Fruit fly (Drosophila melanogaster) whole organism, embryonic: ENCODE results near the gene CG10376.

Source experiments
- BEAF-32 ChIP-seq: fragments of 200-800 bp; sonication (Bioruptor generic); optimal IDR thresholded peaks from 3 replicates; lab custom pipeline; 2017; ENCODE audit warnings: missing biosample characterization, missing genetic modification characterization, mild to moderate bottlenecking, moderate library complexity, missing genetic modification reagents
- Bgb ChIP-seq: fragments of 200-800 bp; sonication (Bioruptor generic); IDR thresholded peaks from 2 replicates; pipeline ENCODE4 v1.3.6; 2022; ENCODE audit warnings: missing biosample characterization, missing genetic modification characterization; ENCODE audit not compliant: partially characterized antibody
- Bteb2 ChIP-seq: fragments of 200-800 bp; sonication (Bioruptor generic); optimal IDR thresholded peaks from 2 replicates; lab custom pipeline; 2016; ENCODE audit warnings: missing biosample characterization, missing genetic modification characterization
- CG10543 ChIP-seq: fragments of 200-800 bp; sonication (Bioruptor generic); optimal IDR thresholded peaks from 3 replicates; lab custom pipeline; 2017; ENCODE audit warnings: missing biosample characterization, mild to moderate bottlenecking, missing genetic modification characterization, moderate library complexity
- CG11504 ChIP-seq: fragments of 200-800 bp; sonication (Bioruptor generic); optimal IDR thresholded peaks from 3 replicates; lab custom pipeline; 2019; ENCODE audit warnings: missing biosample characterization, mild to moderate bottlenecking, missing genetic modification characterization, moderate library complexity
- CG11696 ChIP-seq: fragments of 200-800 bp; sonication (Bioruptor generic); IDR thresholded peaks from 2 replicates; pipeline ENCODE4 v1.3.6; 2022; ENCODE audit warnings: missing biosample characterization, missing genetic modification characterization
- CG13624 ChIP-seq: fragments of 200-800 bp; sonication (Bioruptor generic); optimal IDR thresholded peaks from 2 replicates; lab custom pipeline; 2016; ENCODE audit warnings: missing biosample characterization, missing genetic modification characterization
- CG14014 ChIP-seq: fragments of 200-800 bp; sonication (Bioruptor generic); IDR thresholded peaks from 2 replicates; pipeline ENCODE4 v1.3.6; 2022; ENCODE audit warnings: missing biosample characterization, missing genetic modification characterization
- CG15073 ChIP-seq: fragments of 200-800 bp; sonication (Bioruptor generic); optimal IDR thresholded peaks from 2 replicates; lab custom pipeline; 2016; ENCODE audit warnings: missing biosample characterization, missing genetic modification characterization
- CG1832 ChIP-seq: fragments of 200-800 bp; sonication (Bioruptor generic); optimal IDR thresholded peaks from 2 replicates; lab custom pipeline; 2017; ENCODE audit warnings: missing biosample characterization, mild to moderate bottlenecking, missing genetic modification characterization, inconsistent platforms
- CG2120 ChIP-seq: fragments of 200-800 bp; sonication (Bioruptor generic); optimal IDR thresholded peaks from 3 replicates; lab custom pipeline; 2016; ENCODE audit warnings: missing biosample characterization, missing genetic modification characterization
- CG2875 ChIP-seq: fragments of 200-800 bp; sonication (Bioruptor generic); optimal IDR thresholded peaks from 2 replicates; lab custom pipeline; 2017; ENCODE audit warnings: missing biosample characterization, mild to moderate bottlenecking, missing genetic modification characterization, missing genetic modification reagents
- CG3163 ChIP-seq: fragments of 200-800 bp; sonication (Bioruptor generic); optimal IDR thresholded peaks from 3 replicates; lab custom pipeline; 2016; ENCODE audit warnings: missing biosample characterization, missing genetic modification characterization
- CG32767 ChIP-seq: fragments of 200-800 bp; sonication (Bioruptor generic); IDR thresholded peaks from 2 replicates; pipeline ENCODE4 v1.3.6; 2022; ENCODE audit warnings: missing biosample characterization, missing genetic modification characterization
- CG32772 ChIP-seq: fragments of 200-800 bp; sonication (Bioruptor generic); IDR thresholded peaks from 2 replicates; pipeline ENCODE4 v1.3.6; 2022; ENCODE audit warnings: missing biosample characterization, missing genetic modification characterization
- CG4730 ChIP-seq: fragments of 200-800 bp; sonication (Bioruptor generic); IDR thresholded peaks from 2 replicates; pipeline ENCODE4 v1.3.6; 2022; ENCODE audit warnings: missing biosample characterization, missing genetic modification characterization
- CHES-1-like ChIP-seq: fragments of 200-800 bp; sonication (Bioruptor generic); optimal IDR thresholded peaks from 2 replicates; lab custom pipeline; 2016; ENCODE audit warnings: missing biosample characterization, missing genetic modification characterization
- CrebB ChIP-seq: fragments of 200-800 bp; sonication (Bioruptor generic); optimal IDR thresholded peaks from 3 replicates; lab custom pipeline; 2018; ENCODE audit warnings: missing biosample characterization, mild to moderate bottlenecking, missing genetic modification characterization
- GATAe ChIP-seq: fragments of 200-800 bp; sonication (Bioruptor generic); conservative IDR thresholded peaks from 2 replicates; pipeline ENCODE4 v1.3.6; 2022; ENCODE audit warnings: missing biosample characterization, missing genetic modification characterization
- Gsc ChIP-seq: fragments of 200-800 bp; sonication (Bioruptor generic); IDR thresholded peaks from 2 replicates; pipeline ENCODE4 v1.3.6; 2022; ENCODE audit warnings: missing biosample characterization, missing genetic modification characterization
- HLHmδ ChIP-seq: fragments of 200-800 bp; sonication (Bioruptor generic); optimal IDR thresholded peaks from 2 replicates; lab custom pipeline; 2018; ENCODE audit warnings: missing biosample characterization, mild to moderate bottlenecking, missing genetic modification characterization, moderate library complexity
- HmgD ChIP-seq: fragments of 200-800 bp; sonication (Bioruptor generic); optimal IDR thresholded peaks from 3 replicates; lab custom pipeline; 2016; ENCODE audit warnings: missing biosample characterization, missing genetic modification characterization
- MESR4 ChIP-seq: fragments of 200-800 bp; sonication (Bioruptor generic); optimal IDR thresholded peaks from 2 replicates; lab custom pipeline; 2018; ENCODE audit warnings: missing biosample characterization, mild to moderate bottlenecking, missing genetic modification characterization, moderate library complexity
- Med ChIP-seq: fragments of 200-800 bp; sonication (Bioruptor generic); peaks from one replicate; lab custom pipeline; 2016; ENCODE audit warnings: missing biosample characterization, missing genetic modification characterization, mild to moderate bottlenecking, inconsistent platforms, moderate library complexity
- Neu2 ChIP-seq: fragments of 200-800 bp; sonication (Bioruptor generic); optimal IDR thresholded peaks from 3 replicates; lab custom pipeline; 2016; ENCODE audit warnings: missing biosample characterization, missing genetic modification characterization, borderline replicate concordance
- Tbp ChIP-seq: fragments of >200 bp; optimal IDR thresholded peaks from 2 replicates; lab custom pipeline; 2018; ENCODE audit warnings: missing biosample characterization, missing genetic modification characterization
- Usf ChIP-seq: fragments of 200-800 bp; sonication (Bioruptor generic); optimal IDR thresholded peaks from 2 replicates; lab custom pipeline; 2017; ENCODE audit warnings: missing genotype, missing biosample characterization, missing genetic modification characterization
- ac ChIP-seq: fragments of 200-800 bp; sonication (Bioruptor generic); optimal IDR thresholded peaks from 3 replicates; lab custom pipeline; 2017; ENCODE audit warnings: missing biosample characterization, mild to moderate bottlenecking, missing genetic modification characterization
- amos ChIP-seq: fragments of 200-800 bp; sonication (Bioruptor generic); IDR thresholded peaks from 2 replicates; pipeline ENCODE4 v1.3.6; 2022; ENCODE audit warnings: missing biosample characterization, missing genetic modification characterization; ENCODE audit not compliant: partially characterized antibody
- bsh ChIP-seq, 2 experiments: fragments of 200-800 bp; sonication (Bioruptor generic); optimal IDR thresholded peaks; 2 replicates each; lab custom pipeline; 2017 to 2018; ENCODE audit warnings: mild to moderate bottlenecking in 2 of 2, missing biosample characterization in 2 of 2, missing genetic modification characterization in 2 of 2, moderate library complexity in 1 of 2
- chn ChIP-seq: fragments of 200-800 bp; sonication (Bioruptor generic); optimal IDR thresholded peaks from 2 replicates; lab custom pipeline; 2016; ENCODE audit warnings: missing biosample characterization, missing genetic modification characterization
- cwo ChIP-seq: fragments of 200-800 bp; sonication (Bioruptor generic); optimal IDR thresholded peaks from 3 replicates; lab custom pipeline; 2017; ENCODE audit warnings: missing biosample characterization, missing genetic modification characterization, mild to moderate bottlenecking, moderate library complexity, missing genetic modification reagents
- dmrt11E ChIP-seq: fragments of 200-800 bp; sonication (Bioruptor generic); optimal IDR thresholded peaks from 3 replicates; lab custom pipeline; 2018; ENCODE audit warnings: missing biosample characterization, mild to moderate bottlenecking, missing genetic modification characterization, moderate library complexity
- en ChIP-seq: fragments of 200-800 bp; sonication (Bioruptor generic); optimal IDR thresholded peaks from 2 replicates; lab custom pipeline; 2016; ENCODE audit warnings: missing biosample characterization, missing genetic modification characterization
- eyg ChIP-seq: fragments of 200-800 bp; sonication (Bioruptor generic); optimal IDR thresholded peaks from 3 replicates; lab custom pipeline; 2016; ENCODE audit warnings: missing biosample characterization, missing genetic modification characterization
- gcm ChIP-seq: fragments of 200-800 bp; sonication (Bioruptor generic); optimal IDR thresholded peaks from 2 replicates; lab custom pipeline; 2019; ENCODE audit warnings: missing biosample characterization, mild to moderate bottlenecking, missing genetic modification characterization, moderate library complexity
- gcm2 ChIP-seq: fragments of 200-800 bp; sonication (Bioruptor generic); optimal IDR thresholded peaks from 2 replicates; lab custom pipeline; 2016; ENCODE audit warnings: missing biosample characterization, missing genetic modification characterization
- gsb-n ChIP-seq: fragments of 200-800 bp; sonication (Bioruptor generic); optimal IDR thresholded peaks from 3 replicates; lab custom pipeline; 2018; ENCODE audit warnings: missing biosample characterization, mild to moderate bottlenecking, missing genetic modification characterization
- h ChIP-seq: fragments of >200 bp; optimal IDR thresholded peaks from 2 replicates; lab custom pipeline; 2017
- ind ChIP-seq: fragments of 200-800 bp; sonication (Bioruptor generic); optimal IDR thresholded peaks from 3 replicates; lab custom pipeline; 2016; ENCODE audit warnings: missing biosample characterization, missing genetic modification characterization
- insv ChIP-seq, 2 experiments: fragments of 200-800 bp; sonication (Bioruptor generic); optimal IDR thresholded peaks; 3 replicates each; lab custom pipeline; 2016 to 2018; ENCODE audit warnings: missing biosample characterization in 2 of 2, missing genetic modification characterization in 2 of 2
- jigr1 ChIP-seq: fragments of 200-800 bp; sonication (Bioruptor generic); IDR thresholded peaks from 3 replicates; pipeline ENCODE4 v1.3.6; 2022; ENCODE audit warnings: missing biosample characterization, missing genetic modification characterization
- lbe ChIP-seq: fragments of 200-800 bp; sonication (Bioruptor generic); optimal IDR thresholded peaks from 2 replicates; lab custom pipeline; 2016; ENCODE audit warnings: missing biosample characterization, mild to moderate bottlenecking, missing genetic modification characterization
- nerfin-2 ChIP-seq: fragments of 200-800 bp; sonication (Bioruptor generic); IDR thresholded peaks from 2 replicates; pipeline ENCODE4 v1.3.6; 2022; ENCODE audit warnings: missing biosample characterization, missing genetic modification characterization; ENCODE audit not compliant: partially characterized antibody
- otp ChIP-seq: fragments of 200-800 bp; sonication (Bioruptor generic); IDR thresholded peaks from 3 replicates; pipeline ENCODE4, ENCODE4 v1.3.6; 2022; ENCODE audit warnings: missing biosample characterization, missing genetic modification characterization
- sens-2 ChIP-seq: fragments of 200-800 bp; sonication (Bioruptor generic); IDR thresholded peaks from 2 replicates; pipeline ENCODE4 v1.3.6; 2022; ENCODE audit warnings: missing biosample characterization, missing genetic modification characterization
- ssp ChIP-seq: fragments of 200-800 bp; sonication (Bioruptor generic); IDR thresholded peaks from 2 replicates; pipeline ENCODE4 v1.3.6; 2022; ENCODE audit warnings: missing biosample characterization, missing genetic modification characterization
- toy ChIP-seq: fragments of 200-800 bp; sonication (Bioruptor generic); IDR thresholded peaks from 2 replicates; pipeline ENCODE4 v1.3.6; 2022; ENCODE audit warnings: missing biosample characterization, missing genetic modification characterization
- yki ChIP-seq: fragments of >200 bp; optimal IDR thresholded peaks from 3 replicates; lab custom pipeline; 2018

The CG10376 gene

dm6 chr2L:18693877-18694723, 8.8 kb downstream of the CG10376 start (continued):
- TF ChIP-seq nerfin-2 (no peak), CG32772 (GFP tag; lab: Robert Waterston, UW) (peak; percentile 53), CG10543 (GFP tag; lab: Kevin White, UChicago) (peak; percentile 79), jigr1 (GFP tag; lab: Robert Waterston, UW) (no peak), CG4730 (peak; percentile 61), ssp (GFP tag; lab: Robert Waterston, UW) (no peak), Med (GFP tag; lab: Kevin White, UChicago) (peak; percentile 95), ind (GFP tag; lab: Kevin White, UChicago) (peak; percentile 66), HmgD (no peak), CG3163 (GFP tag; lab: Kevin White, UChicago) (peak; percentile 38), Bgb (GFP tag; lab: Robert Waterston, UW) (no peak), CG11504 (tag; lab: Kevin White, UChicago) (peak; percentile 9), Gsc (GFP tag; lab: Robert Waterston, UW) (0 out of 2 replicates have a peak, but pooled peaks have one; percentile 14), CrebB (peak; percentile 37), eyg (no peak), en (GFP tag; lab: Kevin White, UChicago) (peak; percentile 45), CG13624 (GFP tag; lab: Kevin White, UChicago) (peak; percentile 90), cwo (GFP tag; lab: Kevin White, UChicago) (peak; percentile 75), dmrt11E (tag; lab: Kevin White, UChicago) (no peak), lbe (GFP tag; lab: Kevin White, UChicago) (no peak), gcm (GFP tag; lab: Kevin White, UChicago) (no peak), Usf (GFP tag; lab: Kevin White, UChicago) (no peak), amos (no peak; the same call in 1 of the 2 replicates), insv (GFP tag; optimal IDR thresholded peaks at IDR 0.05; lab: Kevin White, UChicago) (no peak), bsh (GFP tag; optimal IDR thresholded peaks at IDR 0.05; lab: Kevin White, UChicago) (peak; percentile 17 to 53), yki (lab: Kevin White, UChicago) (no peak), CG15073 (peak; percentile 7), CHES-1-like (peak; percentile 84), Tbp (GFP tag; lab: Kevin White, UChicago) (no peak), Neu2 (no peak), otp (no peak; the same call in 2 of the 3 replicates), HLHmδ (GFP tag; lab: Kevin White, UChicago) (no peak), CG11696 (GFP tag; lab: Robert Waterston, UW) (peak; percentile 46; the same call in 1 of the 2 replicates), sens-2 (GFP tag; lab: Robert Waterston, UW) (no peak), MESR4 (peak; percentile 6), gcm2 (GFP tag; lab: Kevin White, UChicago) (peak; percentile 37), h (lab: Kevin White, UChicago) (no peak), CG14014 (GFP tag; lab: Robert Waterston, UW) (peak; percentile 76), chn (GFP tag; lab: Kevin White, UChicago) (peak; percentile 49), GATAe (no peak), CG2120 (peak; percentile 65), ac (GFP tag; lab: Kevin White, UChicago) (no peak), BEAF-32 (GFP tag; lab: Kevin White, UChicago) (no peak), CG1832 (GFP tag; lab: Kevin White, UChicago) (no peak), toy (0 out of 2 replicates have a peak, but pooled peaks have one; percentile 5), gsb-n (tag; lab: Kevin White, UChicago) (no peak), CG2875 (GFP tag; lab: Kevin White, UChicago) (peak; percentile 21), Bteb2 (peak; percentile 58), CG32767 (GFP tag; lab: Robert Waterston, UW) (no peak)
